Fruit fly (Drosophila melanogaster): ENCODE measurements around the gene CG7215.

DNA sequence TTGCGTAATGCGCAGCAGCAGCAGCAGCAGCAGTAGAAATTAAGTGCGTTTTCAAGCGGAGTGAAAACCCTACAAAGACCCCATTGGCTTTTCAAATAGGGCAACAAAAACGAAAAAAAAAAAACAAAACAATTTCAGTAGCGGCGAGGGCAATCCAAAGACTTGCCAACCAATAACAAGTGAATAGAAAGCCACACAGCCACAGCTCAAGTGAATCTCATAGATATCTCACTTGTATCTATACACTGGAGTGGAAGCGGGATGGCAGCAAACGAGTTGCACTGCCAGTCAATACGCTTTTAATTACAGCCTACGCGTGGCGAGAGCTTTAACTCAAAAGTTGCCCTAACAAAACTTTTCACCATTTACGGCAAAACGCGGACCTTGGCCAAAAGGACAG is 48.8 kb downstream of the CG7215 start:
- TF ChIP-seq CG14655 (GFP tag; optimal IDR thresholded peaks at IDR 0.05) (no peak), CG4496 (GFP tag; IDR thresholded peaks at IDR 0.05) (no peak), CG9948 (tag; optimal IDR thresholded peaks at IDR 0.05) (no peak)
